Fruit fly (Drosophila melanogaster) ovary, adult (tissue): ENCODE measurements around the gene CG9570.
"Not testable (repeated sequence)": the region's sequence is repeated elsewhere in the genome, so short reads cannot be mapped to it uniquely, and the experiment has no call there.

Experiments
- CG17801 ChIP-seq: fragments of 200-800 bp; optimal IDR thresholded peaks from 2 replicates; lab custom pipeline; 2019; ENCODE audit warnings: missing biosample characterization, mild to moderate bottlenecking, missing genetic modification characterization, moderate library complexity; ENCODE audit not compliant: partially characterized antibody

The CG9570 gene

DNA sequence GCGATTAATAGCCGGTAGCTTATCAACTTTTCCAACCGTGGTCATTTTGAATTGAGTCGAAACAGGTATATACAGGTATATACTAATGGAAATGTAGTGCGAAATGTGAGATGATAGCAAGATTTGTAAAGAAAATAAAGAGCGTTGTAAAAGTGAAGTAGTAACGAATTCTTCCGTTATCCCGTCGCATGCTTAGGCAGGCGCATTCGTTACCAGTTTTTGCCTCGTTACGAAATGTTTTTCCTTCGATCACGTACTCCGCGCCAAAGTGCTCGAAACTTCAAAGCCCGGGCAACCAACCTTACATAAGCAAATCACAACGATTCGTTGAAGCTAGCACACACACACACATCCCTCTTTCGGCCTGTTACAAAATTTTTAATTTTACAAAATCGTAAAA lies at the start of gene CG9570:
TSS of gene CG9570 (plus strand) at position 301 of the 400 bp plus-strand sequence.
- TF ChIP-seq CG17801 (GFP tag; lab: Kevin White, UChicago): no peak

DNA sequence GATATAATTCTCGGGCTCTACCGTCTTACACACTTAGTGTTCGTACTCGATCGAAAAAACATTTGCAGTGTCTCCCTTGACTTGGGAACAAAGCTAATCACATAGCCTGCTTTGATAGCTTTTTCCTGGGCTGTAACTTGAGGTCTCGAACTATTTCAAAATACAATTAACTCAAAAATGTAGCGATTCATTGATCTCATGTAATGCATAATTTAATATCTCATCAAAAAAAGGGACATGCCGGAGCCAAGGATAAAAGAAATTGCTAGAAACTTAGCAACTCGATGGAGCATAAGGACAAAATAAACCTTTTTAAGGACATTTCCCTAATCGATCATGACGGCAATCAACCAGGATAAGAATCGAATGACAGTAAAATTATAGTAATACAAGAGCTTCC lies 49.1 kb upstream of the CG9570 start, which contains the start of gene lky:
TSS of gene lky (minus strand) at position 101 of the 400 bp plus-strand sequence.
- no peak for TF ChIP-seq CG17801 (GFP tag; lab: Kevin White, UChicago)

DNA sequence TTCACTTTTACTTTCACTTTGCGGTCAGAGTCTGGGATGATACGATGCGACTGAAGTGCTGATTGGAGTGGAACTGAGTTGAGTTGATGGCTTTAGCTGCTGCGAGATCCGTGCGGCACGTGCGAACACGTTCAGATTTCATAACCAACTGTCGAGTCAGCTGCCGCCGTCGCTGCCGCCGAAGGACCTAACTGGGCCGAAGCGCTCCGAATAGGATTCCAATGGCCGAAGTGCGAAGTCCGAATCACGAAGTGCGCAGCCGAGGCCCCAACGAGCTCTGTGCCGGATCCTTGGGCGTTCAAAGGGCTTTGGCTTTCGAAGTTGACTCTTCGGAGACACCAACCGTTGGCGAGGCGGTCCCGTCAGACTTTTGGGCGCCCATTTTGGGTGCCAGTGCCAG lies 11.5 kb downstream of the CG9570 start, which contains the start of gene Dop2R:
TSS of gene Dop2R (minus strand) at position 131 of the 400 bp plus-strand sequence.
- TF ChIP-seq CG17801 (GFP tag; lab: Kevin White, UChicago): no peak

DNA sequence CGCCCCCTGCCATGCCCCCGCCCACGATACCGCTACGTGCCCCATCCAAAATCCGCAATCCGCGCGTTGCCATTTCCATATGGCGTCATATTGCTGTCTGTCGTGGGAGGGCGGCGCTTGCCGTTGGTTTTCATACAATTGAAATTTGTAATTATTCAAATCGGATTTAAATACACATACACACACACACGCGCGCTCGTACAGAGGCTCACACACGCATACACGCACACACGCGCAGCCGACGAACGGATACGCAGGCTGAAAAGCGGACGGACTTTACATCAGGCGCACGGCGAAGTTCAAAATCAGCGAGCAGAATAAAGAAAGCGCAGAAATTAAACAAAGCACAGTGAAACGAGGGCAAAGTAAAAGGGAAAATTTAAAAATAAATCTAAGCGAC lies 15.9 kb downstream of the CG9570 start:
- TF ChIP-seq CG17801 (GFP tag; lab: Kevin White, UChicago): no peak

DNA sequence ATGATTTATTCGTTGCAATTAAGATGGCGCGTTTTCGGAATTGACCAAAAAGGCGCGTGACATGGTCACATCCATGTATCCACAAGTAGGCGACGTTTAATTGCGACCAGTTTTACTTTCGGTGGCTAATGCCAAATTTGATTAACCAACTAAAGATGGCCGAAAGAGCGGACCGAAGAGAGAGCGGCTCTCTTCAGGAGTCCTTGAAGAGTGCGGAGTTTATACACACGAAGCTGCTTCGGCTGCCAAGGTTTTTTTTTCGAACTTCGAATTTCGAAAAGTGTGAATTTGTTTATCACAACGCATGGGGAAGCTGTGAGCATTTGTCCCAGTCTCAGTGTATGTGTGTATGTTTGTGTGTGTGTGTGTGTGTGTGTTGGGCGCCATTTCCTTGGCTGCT lies 32.7 kb downstream of the CG9570 start:
- TF ChIP-seq CG17801 (GFP tag; lab: Kevin White, UChicago): no peak

DNA sequence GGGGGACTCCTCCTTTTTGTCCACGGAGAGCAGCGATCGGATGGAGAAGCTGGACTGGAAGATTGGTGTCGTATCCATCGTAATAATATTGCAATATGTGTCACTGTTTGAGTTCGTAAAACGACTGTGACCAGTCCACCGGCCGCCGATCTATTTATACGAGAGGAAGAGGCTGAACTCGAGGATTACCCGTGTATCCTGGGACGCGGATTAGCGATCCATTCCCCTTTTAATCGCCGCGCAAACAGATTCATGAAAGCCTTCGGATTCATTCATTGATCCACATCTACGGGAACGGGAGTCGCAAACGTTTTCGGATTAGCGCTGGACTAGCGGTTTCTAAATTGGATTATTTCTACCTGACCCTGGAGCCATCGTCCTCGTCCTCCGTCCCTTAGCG lies 41.2 kb downstream of the CG9570 start, which contains the start of gene fd19B:
TSS of gene fd19B (minus strand) at position 101 of the 400 bp plus-strand sequence.
- TF ChIP-seq CG17801 (GFP tag; lab: Kevin White, UChicago): no peak

DNA sequence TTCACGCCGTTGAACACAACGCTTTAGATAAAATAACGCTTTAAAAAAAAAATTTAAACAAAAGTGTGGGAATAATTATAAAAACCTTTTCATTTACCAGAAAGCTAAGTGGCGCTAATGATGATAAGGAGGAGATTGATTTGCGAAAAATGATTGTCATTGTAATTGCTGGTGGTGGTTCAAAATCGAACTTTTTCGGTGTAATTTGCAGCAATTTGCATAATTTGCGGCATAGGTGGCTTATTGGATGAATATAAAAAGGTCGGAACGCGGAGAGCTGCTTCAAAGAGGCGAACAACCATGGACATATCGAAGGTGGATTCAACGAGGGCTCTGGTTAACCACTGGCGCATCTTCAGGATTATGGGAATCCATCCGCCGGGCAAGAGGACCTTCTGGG lies 43.0 kb downstream of the CG9570 start, which contains the start of gene Or19b:
TSS of gene Or19b (plus strand) at position 301 of the 400 bp plus-strand sequence.
- TF ChIP-seq CG17801 (GFP tag; lab: Kevin White, UChicago): not testable (repeated sequence)

DNA sequence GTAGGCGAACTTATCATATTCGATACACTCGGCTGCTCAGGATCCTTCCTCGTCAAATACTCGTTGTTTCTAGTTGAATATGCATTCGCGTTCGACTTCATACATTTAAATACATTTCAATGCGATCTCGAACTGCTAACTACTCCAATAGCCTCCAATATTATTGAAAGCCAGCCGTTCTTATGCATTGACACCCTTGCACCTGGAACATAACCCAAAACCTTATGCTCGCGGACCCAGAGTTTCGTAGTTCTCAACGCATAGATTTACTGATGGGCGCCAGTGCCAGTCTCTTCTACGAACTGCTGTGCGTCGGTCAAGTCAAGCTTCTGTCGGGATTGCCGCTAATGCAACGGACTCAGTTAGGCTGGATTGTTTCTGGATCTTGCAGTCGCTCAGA lies 45.3 kb downstream of the CG9570 start, which contains the start of gene CG42581:
TSS of gene CG42581 (minus strand) at position 101 of the 400 bp plus-strand sequence.
- TF ChIP-seq CG17801 (GFP tag; lab: Kevin White, UChicago): not testable (repeated sequence)
